Fruit fly (Drosophila melanogaster) ovary, adult (tissue): Measurements from ENCODE around the gene CG3604.

Experiments
- CG17801 ChIP-seq: fragments of 200-800 bp; optimal IDR thresholded peaks from 2 replicates; lab custom pipeline; 2019; ENCODE audit warnings: missing biosample characterization, mild to moderate bottlenecking, missing genetic modification characterization, moderate library complexity; ENCODE audit not compliant: partially characterized antibody

The CG3604 gene

dm6 chr2L:3703260-3703659 lies 5.6 kb upstream of the CG3604 start, which contains the start of gene CG2816:
Gene CG2816, plus strand, starts transcription at chr2L:3703659.
- no peak for TF ChIP-seq CG17801 (GFP tag; lab: Kevin White, UChicago)

dm6 chr2L:3701526-3701925 lies 3.9 kb upstream of the CG3604 start, which contains the start of gene CG43145:
Gene CG43145, plus strand, starts transcription at chr2L:3701826.
- TF ChIP-seq CG17801 (GFP tag; lab: Kevin White, UChicago) = no peak

- TF ChIP-seq CG17801 (GFP tag; lab: Kevin White, UChicago) = no peak
These were observed 3.3 kb upstream of the CG3604 start, which contains the start of gene CG42467 for dm6 chr2L:3700990-3701389. Gene CG42467, plus strand, starts transcription at chr2L:3701290.

dm6 chr2L:3700374-3700773 lies 2.7 kb upstream of the CG3604 start, which contains the start of gene Sfp24C1:
Gene Sfp24C1, plus strand, starts transcription at chr2L:3700674.
- TF ChIP-seq CG17801 (GFP tag; lab: Kevin White, UChicago) = no peak

- no peak for TF ChIP-seq CG17801 (GFP tag; lab: Kevin White, UChicago)
These were observed 2.2 kb upstream of the CG3604 start, which contains the start of gene CG42465 for dm6 chr2L:3699895-3700294. Gene CG42465, plus strand, starts transcription at chr2L:3700195.

- no peak for TF ChIP-seq CG17801 (GFP tag; lab: Kevin White, UChicago)
These were observed 1.4 kb upstream of the CG3604 start, which contains the start of the genes CG10031 and CG42464 for dm6 chr2L:3698992-3699514. Gene CG10031, minus strand, starts transcription at chr2L:3699092. Gene CG42464, plus strand, starts transcription at chr2L:3699464.

- TF ChIP-seq CG17801 (GFP tag; lab: Kevin White, UChicago) = no peak
These were observed 1.2 kb downstream of the CG3604 start, which contains the start of gene IM33 for dm6 chr2L:3696438-3696837. Gene IM33, minus strand, starts transcription at chr2L:3696658.

dm6 chr2L:3695361-3695818 lies 2.3 kb downstream of the CG3604 start, which contains the start of gene CG16713:
Gene CG16713, minus strand, starts transcription at chr2L:3695411.
- no peak for TF ChIP-seq CG17801 (GFP tag; lab: Kevin White, UChicago)

dm6 chr2L:3694920-3695319 lies 2.8 kb downstream of the CG3604 start, which contains the start of gene CG43165:
Gene CG43165, minus strand, starts transcription at chr2L:3695020.
- no peak for TF ChIP-seq CG17801 (GFP tag; lab: Kevin White, UChicago)

dm6 chr2L:3693805-3694204 lies 3.9 kb downstream of the CG3604 start, which contains the start of gene Acp24A4:
Gene Acp24A4, minus strand, starts transcription at chr2L:3693905.
- no peak for TF ChIP-seq CG17801 (GFP tag; lab: Kevin White, UChicago)

dm6 chr2L:3693082-3693481 lies 4.6 kb downstream of the CG3604 start, which contains the start of gene CG3513:
Gene CG3513, minus strand, starts transcription at chr2L:3693182.
- no peak for TF ChIP-seq CG17801 (GFP tag; lab: Kevin White, UChicago)

- TF ChIP-seq CG17801 (GFP tag; lab: Kevin White, UChicago) = no peak
These were observed 5.2 kb downstream of the CG3604 start, which contains the start of gene CG16704 for dm6 chr2L:3692466-3692865. Gene CG16704, minus strand, starts transcription at chr2L:3692587.

- TF ChIP-seq CG17801 (GFP tag; lab: Kevin White, UChicago) = no peak
These were observed 12.4 kb downstream of the CG3604 start for dm6 chr2L:3685139-3685851.

- no peak for TF ChIP-seq CG17801 (GFP tag; lab: Kevin White, UChicago)
These were observed 15.2 kb downstream of the CG3604 start for dm6 chr2L:3682489-3682888.

- TF ChIP-seq CG17801 (GFP tag; lab: Kevin White, UChicago) = no peak
These were observed 16.3 kb downstream of the CG3604 start for dm6 chr2L:3681338-3681737.
